Worm (Caenorhabditis elegans) whole organism, young adult: ENCODE data around the gene fbxa-113.
"Not testable (repeated sequence)": the region's sequence is repeated elsewhere in the genome, so short reads cannot be mapped to it uniquely, and the experiment has no call there.

Experiments
- B0261.1 ChIP-seq: sonication (generic microtip); optimal IDR thresholded peaks from 2 replicates; lab custom pipeline; 2016; ENCODE audit warnings: mild to moderate bottlenecking, missing genetic modification characterization, moderate library complexity, missing compliant biosample characterization
- F55B11.4 ChIP-seq: sonication (generic microtip); optimal IDR thresholded peaks from 2 replicates; lab custom pipeline; 2016; ENCODE audit warnings: missing compliant biosample characterization, missing genetic modification characterization, borderline replicate concordance; ENCODE audit not compliant: insufficient read depth
- Y56A3A.18 ChIP-seq: fragments of 200-800 bp; sonication (Bioruptor generic); IDR thresholded peaks from 2 replicates; pipeline ENCODE4 v1.3.6; 2022; ENCODE audit warnings: missing genetic modification reagents, missing genetic modification characterization, missing compliant biosample characterization
- ets-4 ChIP-seq: fragments of 200-800 bp; sonication (Bioruptor generic); optimal IDR thresholded peaks from 2 replicates; lab custom pipeline; 2018; ENCODE audit warnings: mild to moderate bottlenecking, missing genetic modification characterization, missing compliant biosample characterization
- hlh-26 ChIP-seq: fragments of 200-800 bp; sonication (Bioruptor generic); conservative IDR thresholded peaks from 2 replicates; pipeline ENCODE4 v1.3.6; 2022; ENCODE audit warnings: missing genetic modification reagents, missing genetic modification characterization, missing compliant biosample characterization
- nfya-1 ChIP-seq: sonication (generic microtip); optimal IDR thresholded peaks from 2 replicates; lab custom pipeline; 2017; ENCODE audit warnings: antibody characterized with exemption, missing compliant biosample characterization, missing genetic modification characterization, borderline replicate concordance; ENCODE audit not compliant: insufficient read depth
- sea-2 ChIP-seq: fragments of 200-800 bp; sonication (Bioruptor generic); IDR thresholded peaks from 2 replicates; pipeline ENCODE4 v1.3.6; 2022; ENCODE audit warnings: missing genetic modification characterization, missing compliant biosample characterization
- snpc-4 ChIP-seq, 5 experiments: fragments of 150-350 bp in 1 of 5; sonication (generic microtip) in 4 of 5; optimal IDR thresholded peaks; 2 replicates each; lab custom pipeline; 2014 to 2018; ENCODE audit warnings: missing genetic modification characterization in 5 of 5, missing biosample characterization in 3 of 5, antibody characterized with exemption in 2 of 5, mild to moderate bottlenecking in 2 of 5, missing compliant biosample characterization in 2 of 5, missing genotype in 2 of 5, moderate library complexity in 2 of 5, missing genetic modification reagents in 1 of 5

DNA sequence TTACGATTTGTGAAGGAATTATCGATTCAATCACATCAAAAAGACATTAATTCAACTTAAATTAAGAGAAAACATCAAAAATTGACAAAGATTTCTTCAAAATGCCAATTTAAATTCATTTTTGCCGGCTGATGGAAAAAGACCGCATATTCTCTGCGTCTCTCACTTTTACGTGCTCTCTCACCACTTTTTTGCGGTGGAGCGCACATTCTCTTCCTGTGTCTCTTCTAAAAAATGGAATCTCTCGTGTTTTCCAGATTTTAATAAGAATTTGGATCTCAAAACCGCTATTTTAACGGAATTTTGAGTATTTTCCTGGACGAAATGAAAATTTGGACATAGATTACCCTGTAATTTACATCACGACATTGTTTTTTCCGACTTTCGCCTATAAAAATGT, 22.4 kb upstream of the fbxa-113 start:
- not testable (repeated sequence) for TF ChIP-seq ets-4 (GFP tag; lab: Kevin White, UChicago); nfya-1; hlh-26; Y56A3A.18 (GFP tag; lab: Robert Waterston, UW); snpc-4 (GFP tag; optimal IDR thresholded peaks at IDR 0.05; lab: Kevin White, UChicago); snpc-4 (tag; optimal IDR thresholded peaks at IDR 0.05; lab: Kevin White, UChicago); B0261.1 (tag; lab: Kevin White, UChicago); F55B11.4; sea-2
